Worm (Caenorhabditis elegans) whole organism, L3 larva: ENCODE measurements around the gene Y62H9A.13.

Source experiments
- daf-12 ChIP-seq: fragments of 150-350 bp; optimal IDR thresholded peaks from 2 replicates; lab custom pipeline; 2014; ENCODE audit warnings: missing biosample characterization, missing genetic modification reagents, missing genetic modification characterization
- fos-1 ChIP-seq: fragments of 150-350 bp; optimal IDR thresholded peaks from 2 replicates; lab custom pipeline; 2014; ENCODE audit warnings: missing biosample characterization, missing genetic modification characterization
- nhr-12 ChIP-seq: fragments of 150-350 bp; optimal IDR thresholded peaks from 2 replicates; lab custom pipeline; 2014; ENCODE audit warnings: missing biosample characterization, missing genetic modification characterization
- nhr-25 ChIP-seq: sonication (generic microtip); optimal IDR thresholded peaks from 2 replicates; lab custom pipeline; 2017; ENCODE audit warnings: missing biosample characterization, missing genetic modification characterization
- nhr-28 ChIP-seq: fragments of 150-350 bp; optimal IDR thresholded peaks from 2 replicates; lab custom pipeline; 2014; ENCODE audit warnings: missing biosample characterization, missing genetic modification characterization
- tbx-2 ChIP-seq: sonication (generic microtip); optimal IDR thresholded peaks from 2 replicates; lab custom pipeline; 2016; ENCODE audit warnings: mild to moderate bottlenecking, missing genetic modification characterization, missing compliant biosample characterization
- unc-39 ChIP-seq: sonication (generic microtip); optimal IDR thresholded peaks from 4 replicates; lab custom pipeline; 2017; ENCODE audit warnings: missing biosample characterization, missing genetic modification characterization
- unc-62 ChIP-seq: fragments of 150-350 bp; sonication (generic microtip); optimal IDR thresholded peaks from 4 replicates; lab custom pipeline; 2014; ENCODE audit warnings: missing biosample characterization, missing genetic modification reagents, missing genetic modification characterization
- ztf-4 ChIP-seq: fragments of 150-350 bp; optimal IDR thresholded peaks from 2 replicates; lab custom pipeline; 2014; ENCODE audit warnings: missing biosample characterization, missing genetic modification characterization

DNA sequence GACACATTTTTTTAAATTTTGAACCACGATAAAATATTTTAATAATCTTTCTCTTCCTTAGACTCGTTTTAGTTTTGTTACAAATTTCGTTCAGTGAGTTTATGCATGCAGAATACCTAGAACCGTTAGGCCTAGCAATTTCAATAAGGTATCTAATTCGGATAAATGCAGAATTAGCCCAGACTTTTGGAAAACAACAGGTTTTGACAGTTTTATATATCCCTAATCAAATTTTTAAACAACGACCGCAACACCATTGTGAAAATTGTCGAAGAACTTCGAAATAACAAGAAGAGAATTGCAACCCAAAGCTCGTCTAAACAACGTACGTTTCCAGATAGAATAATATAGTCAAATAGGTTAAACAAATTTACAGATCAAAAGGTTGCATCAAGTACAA, 1.2 kb downstream of the Y62H9A.13 start, which contains the start of gene Y62H9A.16:
- no peak for TF ChIP-seq nhr-12 (tag; lab: Kevin White, UChicago)
- TF ChIP-seq nhr-28 (tag; lab: Kevin White, UChicago) = no peak
- TF ChIP-seq unc-62 = no peak
- no peak for TF ChIP-seq tbx-2 (tag; lab: Kevin White, UChicago)
- no peak for TF ChIP-seq unc-39 (tag; lab: Kevin White, UChicago)
- no peak for TF ChIP-seq daf-12 (tag; lab: Kevin White, UChicago)
- no peak for TF ChIP-seq ztf-4 (tag; lab: Kevin White, UChicago)
- no peak for TF ChIP-seq nhr-25 (tag; lab: Kevin White, UChicago)
- no peak for TF ChIP-seq fos-1 (tag; lab: Kevin White, UChicago)
